Worm (Caenorhabditis elegans): Measurements from ENCODE around the gene npp-23.

The npp-23 gene

ce11 chrIV:8865343-8865742 is 4.1 kb downstream of the npp-23 start, which contains the start of gene C09G9.1:
C09G9.1 (minus strand) TSS chrIV:8865485.
- TF ChIP-seq ztf-3 (GFP tag; optimal IDR thresholded peaks at IDR 0.05) = no peak
- TF ChIP-seq pha-4 (tag; optimal IDR thresholded peaks at IDR 0.05) = peak; percentile 10

- no peak for TF ChIP-seq ceh-79 (tag; optimal IDR thresholded peaks at IDR 0.05)
- no peak for TF ChIP-seq attf-5 (GFP tag; optimal IDR thresholded peaks at IDR 0.05)
- TF ChIP-seq somi-1 (GFP tag; optimal IDR thresholded peaks at IDR 0.05) = no peak
- no peak for TF ChIP-seq ceh-91 (GFP tag; IDR thresholded peaks at IDR 0.05)
- no peak for TF ChIP-seq dpff-1 (tag; optimal IDR thresholded peaks at IDR 0.05)
- no peak for TF ChIP-seq hlh-12 (tag; optimal IDR thresholded peaks at IDR 0.05)
- no peak for TF ChIP-seq tlf-1 (GFP tag; optimal IDR thresholded peaks at IDR 0.05)
- TF ChIP-seq die-1 (tag; optimal IDR thresholded peaks at IDR 0.05) = no peak
- no peak for TF ChIP-seq Y53G8AR.9 (GFP tag; conservative IDR thresholded peaks at IDR 0.05)
- no peak for TF ChIP-seq F57A8.1 (GFP tag; optimal IDR thresholded peaks at IDR 0.05)
- no peak for TF ChIP-seq bed-1 (GFP tag; IDR thresholded peaks at IDR 0.05)
- no peak for TF ChIP-seq B0035.1 (tag; optimal IDR thresholded peaks at IDR 0.05)
- TF ChIP-seq nhr-80 (tag; optimal IDR thresholded peaks at IDR 0.05) = no peak
- TF ChIP-seq lir-1 (GFP tag; conservative IDR thresholded peaks at IDR 0.05) = no peak
- TF ChIP-seq ztf-25 (GFP tag; IDR thresholded peaks at IDR 0.05) = no peak
- no peak for TF ChIP-seq K11D2.4 (GFP tag; IDR thresholded peaks at IDR 0.05)
- no peak for TF ChIP-seq unc-62 (GFP tag; optimal IDR thresholded peaks at IDR 0.05)
- no peak for TF ChIP-seq ceh-100 (GFP tag; IDR thresholded peaks at IDR 0.05)
- no peak for TF ChIP-seq Y79H2A.3 (GFP tag; conservative IDR thresholded peaks at IDR 0.05)
- TF ChIP-seq egrh-3 (GFP tag; IDR thresholded peaks at IDR 0.05) = no peak
These were observed 4.8 kb downstream of the npp-23 start for ce11 chrIV:8864672-8865071.

- TF ChIP-seq lin-54 (GFP tag; optimal IDR thresholded peaks at IDR 0.05) (no peak), athp-1 (tag; optimal IDR thresholded peaks at IDR 0.05) (no peak)
These were observed 13.5 kb downstream of the npp-23 start, which contains the start of gene T11B7.5 for ce11 chrIV:8855963-8856362. T11B7.5 (minus strand) TSS chrIV:8856063.

DNA sequence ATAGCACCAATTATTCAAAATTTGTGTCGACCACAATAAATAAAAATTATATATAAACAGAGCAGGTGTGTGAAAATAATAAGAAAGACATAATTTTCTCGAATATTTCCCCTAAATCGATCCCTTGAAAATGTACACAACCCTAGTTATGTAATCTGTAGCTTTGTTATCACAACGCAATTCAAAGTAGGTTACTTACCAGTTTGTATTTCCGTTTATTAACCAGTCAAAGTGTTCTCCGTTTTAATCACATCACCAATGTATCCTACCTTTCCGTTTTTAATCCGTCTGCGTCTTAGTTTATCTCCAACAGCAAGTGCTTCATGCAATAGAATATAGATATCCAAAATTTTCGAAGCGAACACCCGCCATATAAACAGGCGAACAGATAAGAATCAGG is 16.2 kb downstream of the npp-23 start:
- TF ChIP-seq nhr-27 (tag; optimal IDR thresholded peaks at IDR 0.05) (no peak), chd-7 (tag; optimal IDR thresholded peaks at IDR 0.05) (no peak), snpc-1.3 (tag; optimal IDR thresholded peaks at IDR 0.05; ENCODE audit: insufficient read depth) (no peak), ztf-3 (GFP tag; optimal IDR thresholded peaks at IDR 0.05) (no peak), F22D6.2 (tag; optimal IDR thresholded peaks at IDR 0.05) (no peak), attf-3 (GFP tag; conservative IDR thresholded peaks at IDR 0.05) (no peak), snpc-1.1 (tag; optimal IDR thresholded peaks at IDR 0.05; ENCODE audit: insufficient read depth) (no peak), ceh-40 (GFP tag; IDR thresholded peaks at IDR 0.05) (no peak), nhr-179 (tag; optimal IDR thresholded peaks at IDR 0.05) (no peak), hmg-20 (GFP tag; IDR thresholded peaks at IDR 0.05) (no peak), athp-1 (tag; optimal IDR thresholded peaks at IDR 0.05) (no peak), repo-1 (tag; optimal IDR thresholded peaks at IDR 0.05) (no peak), lin-40 (tag; optimal IDR thresholded peaks at IDR 0.05) (no peak), snpc-4 (GFP tag; optimal IDR thresholded peaks at IDR 0.05) (no peak), snpc-4 (tag; optimal IDR thresholded peaks at IDR 0.05) (no peak), lin-54 (GFP tag; optimal IDR thresholded peaks at IDR 0.05) (no peak), B0035.1 (tag; optimal IDR thresholded peaks at IDR 0.05) (no peak), hmg-1.2 (GFP tag; IDR thresholded peaks at IDR 0.05) (no peak), dpff-1 (tag; optimal IDR thresholded peaks at IDR 0.05) (no peak)
